Worm (Caenorhabditis elegans) whole organism, young adult: Measurements from ENCODE around the gene nhr-26.
A peak's percentile ranks its signal among the peaks of the same experiment; 100 is the strongest.

Source experiments
- B0019.2 ChIP-seq: fragments of 200-800 bp; sonication (Bioruptor generic); conservative IDR thresholded peaks from 2 replicates; pipeline ENCODE4 v1.3.6; 2022; ENCODE audit warnings: missing genetic modification reagents, missing genetic modification characterization, missing compliant biosample characterization
- B0336.3 ChIP-seq: fragments of 200-800 bp; sonication (Bioruptor generic); IDR thresholded peaks from 2 replicates; pipeline ENCODE4 v1.3.6; 2022; ENCODE audit warnings: missing genetic modification characterization, missing compliant biosample characterization
- D2030.7 ChIP-seq: fragments of 200-800 bp; sonication (Bioruptor generic); IDR thresholded peaks from 2 replicates; pipeline ENCODE4 v1.3.6; 2022; ENCODE audit warnings: missing genetic modification reagents, missing genetic modification characterization, missing compliant biosample characterization
- F10E7.11 ChIP-seq: sonication (generic microtip); optimal IDR thresholded peaks from 2 replicates; lab custom pipeline; 2017; ENCODE audit warnings: mild to moderate bottlenecking, missing genetic modification characterization, moderate library complexity, missing compliant biosample characterization
- F23B12.7 ChIP-seq: sonication (generic microtip); optimal IDR thresholded peaks from 2 replicates; lab custom pipeline; 2017; ENCODE audit warnings: missing genetic modification characterization, mild to moderate bottlenecking, missing compliant biosample characterization, antibody characterized with exemption, moderate library complexity; ENCODE audit not compliant: insufficient read depth
- F33H1.4 ChIP-seq: fragments of 200-800 bp; sonication (Bioruptor generic); IDR thresholded peaks from 2 replicates; pipeline ENCODE4 v1.3.6; 2022; ENCODE audit warnings: missing genetic modification reagents, missing genetic modification characterization, missing compliant biosample characterization
- F37B4.10 ChIP-seq: fragments of 200-800 bp; sonication (Bioruptor generic); IDR thresholded peaks from 2 replicates; pipeline ENCODE4 v1.3.6; 2022; ENCODE audit warnings: missing genetic modification characterization, missing compliant biosample characterization
- F49E8.2 ChIP-seq: sonication (generic microtip); optimal IDR thresholded peaks from 3 replicates; lab custom pipeline; 2017; ENCODE audit warnings: missing genetic modification characterization, mild to moderate bottlenecking, missing compliant biosample characterization, antibody characterized with exemption, moderate library complexity; ENCODE audit not compliant: insufficient read depth
- F55B11.4 ChIP-seq: sonication (generic microtip); optimal IDR thresholded peaks from 2 replicates; lab custom pipeline; 2016; ENCODE audit warnings: missing compliant biosample characterization, missing genetic modification characterization, borderline replicate concordance; ENCODE audit not compliant: insufficient read depth
- F57C9.4 ChIP-seq: sonication (generic microtip); optimal IDR thresholded peaks from 2 replicates; lab custom pipeline; 2017; ENCODE audit warnings: mild to moderate bottlenecking, missing genetic modification characterization, missing compliant biosample characterization
- T07F8.4 ChIP-seq: sonication (generic microtip); optimal IDR thresholded peaks from 2 replicates; lab custom pipeline; 2016; ENCODE audit warnings: mild to moderate bottlenecking, missing genetic modification characterization, moderate library complexity, missing compliant biosample characterization
- akir-1 ChIP-seq: fragments of 200-800 bp; sonication (Bioruptor generic); optimal IDR thresholded peaks from 2 replicates; lab custom pipeline; 2018; ENCODE audit warnings: mild to moderate bottlenecking, missing genetic modification characterization, moderate library complexity, missing compliant biosample characterization
- athp-1 ChIP-seq: sonication (generic microtip); optimal IDR thresholded peaks from 2 replicates; lab custom pipeline; 2017; ENCODE audit warnings: mild to moderate bottlenecking, missing genetic modification characterization, missing compliant biosample characterization
- attf-3 ChIP-seq: fragments of 200-800 bp; sonication (Bioruptor generic); conservative IDR thresholded peaks from 2 replicates; pipeline ENCODE4 v1.3.6; 2022; ENCODE audit warnings: missing genetic modification reagents, missing genetic modification characterization, missing compliant biosample characterization
- attf-5 ChIP-seq: fragments of 200-800 bp; sonication (Bioruptor generic); optimal IDR thresholded peaks from 2 replicates; lab custom pipeline; 2018; ENCODE audit warnings: mild to moderate bottlenecking, missing genetic modification characterization, missing compliant biosample characterization
- bed-2 ChIP-seq: fragments of 200-800 bp; sonication (Bioruptor generic); IDR thresholded peaks from 2 replicates; pipeline ENCODE4 v1.3.6; 2022; ENCODE audit warnings: missing genetic modification reagents, missing genetic modification characterization, missing compliant biosample characterization
- cebp-1 ChIP-seq, 2 experiments: fragments of 200-800 bp in 1 of 2; sonication (Bioruptor generic) in 1 of 2; sonication (generic microtip) in 1 of 2; IDR thresholded peaks in 1 of 2; optimal IDR thresholded peaks in 1 of 2; 2 replicates each; pipeline versions ENCODE4 v1.3.6 to Lab custom; 2017 to 2022; ENCODE audit warnings: missing compliant biosample characterization in 2 of 2, missing genetic modification characterization in 2 of 2, mild to moderate bottlenecking in 1 of 2, missing genetic modification reagents in 1 of 2, moderate library complexity in 1 of 2
- ceh-27 ChIP-seq: fragments of 200-800 bp; sonication (Bioruptor generic); optimal IDR thresholded peaks from 2 replicates; lab custom pipeline; 2018; ENCODE audit warnings: mild to moderate bottlenecking, missing genetic modification characterization, moderate library complexity, missing compliant biosample characterization
- ceh-40 ChIP-seq: fragments of 200-800 bp; sonication (Bioruptor generic); IDR thresholded peaks from 2 replicates; pipeline ENCODE4 v1.3.6; 2022; ENCODE audit warnings: missing genetic modification characterization, missing compliant biosample characterization
- ceh-58 ChIP-seq: fragments of 200-800 bp; sonication (Bioruptor generic); IDR thresholded peaks from 2 replicates; pipeline ENCODE4 v1.3.6; 2022; ENCODE audit warnings: missing genetic modification characterization, missing compliant biosample characterization
- die-1 ChIP-seq: sonication (generic microtip); optimal IDR thresholded peaks from 2 replicates; lab custom pipeline; 2016; ENCODE audit warnings: missing genotype, mild to moderate bottlenecking, missing genetic modification characterization, missing compliant biosample characterization
- dpff-1 ChIP-seq: sonication (generic microtip); optimal IDR thresholded peaks from 2 replicates; lab custom pipeline; 2017; ENCODE audit warnings: mild to moderate bottlenecking, missing genetic modification characterization, missing compliant biosample characterization
- dpl-1 ChIP-seq: fragments of 150-350 bp; optimal IDR thresholded peaks from 2 replicates; lab custom pipeline; 2014; ENCODE audit warnings: missing biosample characterization, missing genetic modification reagents, missing genetic modification characterization
- egl-18 ChIP-seq: fragments of 200-800 bp; sonication (Bioruptor generic); IDR thresholded peaks from 2 replicates; pipeline ENCODE4 v1.3.6; 2022; ENCODE audit warnings: missing genetic modification reagents, missing genetic modification characterization, missing compliant biosample characterization
- egl-44 ChIP-seq: fragments of 200-800 bp; sonication (Bioruptor generic); IDR thresholded peaks from 2 replicates; pipeline ENCODE4 v1.3.6; 2022; ENCODE audit warnings: missing genetic modification reagents, missing genetic modification characterization, missing compliant biosample characterization
- him-1 ChIP-seq: sonication (generic microtip); optimal IDR thresholded peaks from 2 replicates; lab custom pipeline; 2016; ENCODE audit warnings: missing genotype, missing genetic modification reagents, missing genetic modification characterization, missing compliant biosample characterization
- hlh-12 ChIP-seq: sonication (generic microtip); optimal IDR thresholded peaks from 2 replicates; lab custom pipeline; 2016; ENCODE audit warnings: missing genetic modification characterization, missing compliant biosample characterization
- hmg-20 ChIP-seq: fragments of 200-800 bp; sonication (Bioruptor generic); IDR thresholded peaks from 2 replicates; pipeline ENCODE4 v1.3.6; 2022; ENCODE audit warnings: missing genetic modification reagents, missing genetic modification characterization, missing compliant biosample characterization
- lag-1 ChIP-seq: fragments of 200-800 bp; sonication (Bioruptor generic); IDR thresholded peaks from 2 replicates; pipeline ENCODE4 v1.3.6; 2022; ENCODE audit warnings: missing genetic modification reagents, missing genetic modification characterization, missing compliant biosample characterization
- lsy-27 ChIP-seq: sonication (generic microtip); optimal IDR thresholded peaks from 2 replicates; lab custom pipeline; 2017; ENCODE audit warnings: missing genetic modification characterization, mild to moderate bottlenecking, missing compliant biosample characterization, antibody characterized with exemption, missing genotype, borderline replicate concordance; ENCODE audit not compliant: insufficient read depth
- mcd-1 ChIP-seq: fragments of 200-800 bp; sonication (Bioruptor generic); IDR thresholded peaks from 2 replicates; pipeline ENCODE4 v1.3.6; 2022; ENCODE audit warnings: missing genetic modification reagents, missing genetic modification characterization, missing compliant biosample characterization
- mel-28 ChIP-seq: sonication (generic microtip); optimal IDR thresholded peaks from 2 replicates; lab custom pipeline; 2016; ENCODE audit warnings: borderline replicate concordance, mild to moderate bottlenecking, missing genetic modification characterization, missing compliant biosample characterization
- mxl-1 ChIP-seq: sonication (generic microtip); optimal IDR thresholded peaks from 2 replicates; lab custom pipeline; 2016; ENCODE audit warnings: missing genetic modification characterization, missing compliant biosample characterization
- nfya-1 ChIP-seq: sonication (generic microtip); optimal IDR thresholded peaks from 2 replicates; lab custom pipeline; 2017; ENCODE audit warnings: antibody characterized with exemption, missing compliant biosample characterization, missing genetic modification characterization, borderline replicate concordance; ENCODE audit not compliant: insufficient read depth
- nfyb-1 ChIP-seq: fragments of 200-800 bp; sonication (Bioruptor generic); IDR thresholded peaks from 2 replicates; pipeline ENCODE4 v1.3.6; 2022; ENCODE audit warnings: missing genetic modification reagents, missing genetic modification characterization, missing compliant biosample characterization
- nhr-120 ChIP-seq: fragments of 200-800 bp; sonication (Bioruptor generic); IDR thresholded peaks from 2 replicates; pipeline ENCODE4 v1.3.6; 2022; ENCODE audit warnings: missing genetic modification characterization, missing compliant biosample characterization
- nhr-27 ChIP-seq: fragments of 200-800 bp; sonication (Bioruptor generic); optimal IDR thresholded peaks from 2 replicates; lab custom pipeline; 2018; ENCODE audit warnings: mild to moderate bottlenecking, missing genetic modification characterization, moderate library complexity, missing compliant biosample characterization
- repo-1 ChIP-seq: sonication (generic microtip); optimal IDR thresholded peaks from 2 replicates; lab custom pipeline; 2017; ENCODE audit warnings: mild to moderate bottlenecking, missing genetic modification characterization, missing compliant biosample characterization
- sea-2 ChIP-seq: fragments of 200-800 bp; sonication (Bioruptor generic); IDR thresholded peaks from 2 replicates; pipeline ENCODE4 v1.3.6; 2022; ENCODE audit warnings: missing genetic modification characterization, missing compliant biosample characterization
- tlf-1 ChIP-seq: fragments of 200-800 bp; sonication (Bioruptor generic); optimal IDR thresholded peaks from 2 replicates; lab custom pipeline; 2018; ENCODE audit warnings: mild to moderate bottlenecking, missing genetic modification characterization, missing compliant biosample characterization
- unc-130 ChIP-seq: sonication (generic microtip); optimal IDR thresholded peaks from 2 replicates; lab custom pipeline; 2016; ENCODE audit warnings: missing genetic modification reagents, missing genetic modification characterization, missing compliant biosample characterization
- unc-62 ChIP-seq: fragments of 150-350 bp; optimal IDR thresholded peaks from 2 replicates; lab custom pipeline; 2014; ENCODE audit warnings: missing biosample characterization, missing genetic modification reagents, missing genetic modification characterization
- zfh-2 ChIP-seq: fragments of 200-800 bp; sonication (Bioruptor generic); conservative IDR thresholded peaks from 2 replicates; pipeline ENCODE4 v1.3.6; 2022; ENCODE audit warnings: missing genetic modification reagents, missing genetic modification characterization, missing compliant biosample characterization
- ztf-25 ChIP-seq: fragments of 200-800 bp; sonication (Bioruptor generic); IDR thresholded peaks from 2 replicates; pipeline ENCODE4 v1.3.6; 2022; ENCODE audit warnings: missing genetic modification reagents, missing genetic modification characterization, missing compliant biosample characterization
- ztf-26 ChIP-seq: sonication (generic microtip); optimal IDR thresholded peaks from 2 replicates; lab custom pipeline; 2017; ENCODE audit warnings: missing genetic modification characterization, missing compliant biosample characterization
- ztf-3 ChIP-seq: fragments of 200-800 bp; sonication (Bioruptor generic); optimal IDR thresholded peaks from 2 replicates; lab custom pipeline; 2018; ENCODE audit warnings: mild to moderate bottlenecking, missing genetic modification characterization, missing compliant biosample characterization
- ztf-6 ChIP-seq: fragments of 200-800 bp; sonication (Bioruptor generic); IDR thresholded peaks from 2 replicates; pipeline ENCODE4 v1.3.6; 2022; ENCODE audit warnings: missing genetic modification reagents, missing genetic modification characterization, missing compliant biosample characterization

The nhr-26 gene

DNA sequence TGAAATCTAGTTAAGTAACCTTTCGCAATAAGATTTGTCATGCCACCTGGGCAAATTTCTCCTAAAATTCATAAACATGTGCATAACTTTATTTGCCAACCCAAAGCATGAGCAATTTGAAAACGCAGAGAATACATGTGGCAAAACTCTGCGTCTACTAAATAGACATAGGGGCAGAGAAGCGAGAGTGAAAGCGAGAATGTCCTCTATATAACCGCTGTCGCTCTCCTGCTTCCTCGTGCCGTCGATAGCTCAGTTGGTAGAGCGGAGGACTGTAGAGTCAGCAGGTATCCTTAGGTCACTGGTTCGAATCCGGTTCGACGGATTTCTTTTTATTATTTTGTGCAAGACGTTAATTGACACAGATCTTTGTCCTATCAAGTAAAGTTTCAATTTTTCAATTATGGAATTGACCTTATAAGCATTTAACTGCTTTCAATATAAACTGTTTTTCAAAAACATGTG lies 35.2 kb downstream of the nhr-26 start (continued):
- TF ChIP-seq F49E8.2 (tag; lab: Kevin White, UChicago): peak; percentile 54
- no peak for TF ChIP-seq cebp-1 (GFP tag; IDR thresholded peaks at IDR 0.05; lab: Robert Waterston, UW)
- peak; percentile 83 for TF ChIP-seq cebp-1 (tag; optimal IDR thresholded peaks at IDR 0.05; lab: Kevin White, UChicago)
- TF ChIP-seq egl-18: peak; percentile 83
- TF ChIP-seq D2030.7: peak; percentile 72; the same call in 1 of the 2 replicates
- TF ChIP-seq ceh-40 (GFP tag; lab: Robert Waterston, UW): 0 out of 2 replicates have a peak, but pooled peaks have one; percentile 47
- TF ChIP-seq zfh-2 (GFP tag; lab: Robert Waterston, UW): peak; percentile 73
- peak; percentile 77 for TF ChIP-seq hlh-12 (tag; lab: Kevin White, UChicago)
- TF ChIP-seq repo-1: peak; percentile 84
- no peak for TF ChIP-seq attf-3 (GFP tag; lab: Robert Waterston, UW)
- peak; percentile 95 for TF ChIP-seq ztf-25 (GFP tag; lab: Robert Waterston, UW)
- no peak for TF ChIP-seq F37B4.10
- 0 out of 2 replicates have a peak, but pooled peaks have one; percentile 82 for TF ChIP-seq ceh-58 (GFP tag; lab: Robert Waterston, UW)
- TF ChIP-seq hmg-20 (GFP tag; lab: Robert Waterston, UW): peak; percentile 83
- peak; percentile 90 for TF ChIP-seq mxl-1 (tag; lab: Kevin White, UChicago)
- peak; percentile 73 for TF ChIP-seq F23B12.7 (tag; lab: Kevin White, UChicago)
- TF ChIP-seq ztf-26: peak; percentile 77
- TF ChIP-seq lsy-27 (tag; lab: Kevin White, UChicago): no peak
- TF ChIP-seq attf-5 (GFP tag; lab: Kevin White, UChicago): peak; percentile 84
- peak; percentile 82 for TF ChIP-seq ztf-6
- TF ChIP-seq unc-62: no peak
- TF ChIP-seq nhr-27 (tag; lab: Kevin White, UChicago): peak; percentile 70
- peak; percentile 39 for TF ChIP-seq akir-1
- peak; percentile 94 for TF ChIP-seq nfyb-1 (GFP tag; lab: Robert Waterston, UW)
- no peak for TF ChIP-seq lag-1 (GFP tag; lab: Robert Waterston, UW)
- peak; percentile 65 for TF ChIP-seq mcd-1 (GFP tag; lab: Robert Waterston, UW)
- peak; percentile 94 for TF ChIP-seq egl-44 (GFP tag; lab: Robert Waterston, UW)
- peak; percentile 39 for TF ChIP-seq F10E7.11 (tag; lab: Kevin White, UChicago)
- no peak for TF ChIP-seq F33H1.4 (GFP tag; lab: Robert Waterston, UW)
- TF ChIP-seq nhr-120: peak; percentile 89; the same call in 1 of the 2 replicates
- TF ChIP-seq dpl-1 (GFP tag; lab: Kevin White, UChicago): no peak
- TF ChIP-seq bed-2 (GFP tag; lab: Robert Waterston, UW): 0 out of 2 replicates have a peak, but pooled peaks have one; percentile 53
- TF ChIP-seq sea-2 (GFP tag; lab: Robert Waterston, UW): no peak
- TF ChIP-seq athp-1 (tag; lab: Kevin White, UChicago): peak; percentile 83
- TF ChIP-seq dpff-1 (tag; lab: Kevin White, UChicago): peak; percentile 48
- TF ChIP-seq ceh-27 (GFP tag; lab: Kevin White, UChicago): peak; percentile 86
- TF ChIP-seq ztf-3: peak; percentile 69
- TF ChIP-seq F55B11.4 (tag; lab: Kevin White, UChicago): peak; percentile 5
- TF ChIP-seq die-1 (tag; lab: Kevin White, UChicago): peak; percentile 95
- no peak for TF ChIP-seq nfya-1 (tag; lab: Kevin White, UChicago)
- peak; percentile 70 for TF ChIP-seq T07F8.4 (tag; lab: Kevin White, UChicago)
- TF ChIP-seq unc-130 (GFP tag; lab: Kevin White, UChicago): peak; percentile 34
- peak; percentile 96 for TF ChIP-seq him-1 (tag; lab: Kevin White, UChicago)
- TF ChIP-seq B0019.2 (GFP tag; lab: Robert Waterston, UW): no peak
- peak; percentile 65 for TF ChIP-seq B0336.3 (GFP tag; lab: Robert Waterston, UW)
- peak; percentile 51 for TF ChIP-seq mel-28 (tag; lab: Kevin White, UChicago)
- peak; percentile 52 for TF ChIP-seq tlf-1
- peak; percentile 77 for TF ChIP-seq F57C9.4 (tag; lab: Kevin White, UChicago)
